Worm (Caenorhabditis elegans): ENCODE measurements around the gene acl-9.

acl-9 gene

DNA sequence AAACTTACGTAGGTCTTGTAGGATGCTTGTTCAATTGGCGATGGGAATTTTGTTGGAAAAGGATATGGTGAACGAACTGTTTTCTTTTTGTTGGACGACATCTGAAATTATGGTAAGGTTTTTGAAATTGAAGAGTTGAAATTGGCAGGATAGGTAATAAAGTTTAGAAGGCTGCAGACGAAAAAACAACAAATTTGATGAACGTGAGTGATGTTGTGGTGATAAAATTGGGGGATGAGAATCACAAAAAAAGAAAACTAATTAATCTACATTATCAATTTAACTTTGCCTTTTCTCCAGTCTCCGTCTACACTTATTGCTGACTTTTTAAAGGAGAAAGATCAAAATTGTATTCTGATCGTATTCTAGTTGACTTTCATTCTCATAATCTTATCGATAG, 40.8 kb downstream of the acl-9 start, which contains the start of gene cpt-6:
Gene cpt-6, minus strand, starts transcription at position 101 of the 400 bp plus-strand sequence.
- no peak for TF ChIP-seq unc-62 (GFP tag; optimal IDR thresholded peaks at IDR 0.05)

DNA sequence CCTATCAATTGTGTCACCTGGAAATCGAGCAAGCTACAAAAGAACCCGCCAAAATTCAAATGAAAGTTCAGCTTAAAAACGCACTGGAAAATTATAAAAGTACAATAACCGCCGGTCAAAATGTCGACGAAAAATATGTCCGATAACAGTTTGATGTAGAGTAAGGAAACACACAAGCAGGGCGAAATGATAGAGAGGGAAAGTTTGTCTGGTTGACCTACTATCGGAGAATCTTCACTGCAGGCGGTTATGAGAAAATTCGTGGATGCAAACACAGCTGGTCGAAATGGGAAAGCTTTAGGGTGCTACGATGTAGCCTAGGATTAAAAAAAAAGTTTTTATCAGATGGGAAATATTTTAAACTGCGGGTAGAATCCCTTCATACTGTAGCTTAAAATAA, 42.3 kb downstream of the acl-9 start:
- TF ChIP-seq unc-62 (GFP tag; optimal IDR thresholded peaks at IDR 0.05): no peak

DNA sequence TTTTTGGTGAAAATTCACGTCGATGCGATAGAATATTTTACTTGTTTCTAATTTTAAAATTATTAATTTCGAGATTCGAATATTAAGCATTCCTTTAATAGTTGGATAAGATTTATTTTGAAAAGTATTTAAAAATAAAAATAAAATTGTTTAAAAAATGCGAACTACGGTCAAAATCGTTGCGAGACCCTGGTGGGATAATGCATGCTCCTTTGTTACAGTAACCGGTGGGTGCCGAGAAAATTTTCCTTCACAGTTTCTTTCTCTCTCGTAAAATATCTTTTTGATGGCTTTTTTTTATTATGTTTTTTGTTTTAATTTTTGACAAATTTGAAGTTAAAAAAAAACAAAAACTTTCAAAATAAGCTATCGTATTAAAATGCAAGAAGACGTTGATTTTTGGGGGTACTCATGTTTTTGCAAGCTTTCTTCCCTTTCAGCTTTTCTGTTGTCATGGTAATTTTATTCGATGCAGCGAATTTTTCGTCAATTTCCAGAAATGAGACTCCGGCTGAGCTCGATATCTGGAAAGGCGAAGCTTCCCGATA, 43.7 kb downstream of the acl-9 start, which contains the start of gene dgtr-1:
Gene dgtr-1, plus strand, starts transcription at position 498 of the 548 bp plus-strand sequence.
- TF ChIP-seq unc-62 (GFP tag; optimal IDR thresholded peaks at IDR 0.05): no peak

DNA sequence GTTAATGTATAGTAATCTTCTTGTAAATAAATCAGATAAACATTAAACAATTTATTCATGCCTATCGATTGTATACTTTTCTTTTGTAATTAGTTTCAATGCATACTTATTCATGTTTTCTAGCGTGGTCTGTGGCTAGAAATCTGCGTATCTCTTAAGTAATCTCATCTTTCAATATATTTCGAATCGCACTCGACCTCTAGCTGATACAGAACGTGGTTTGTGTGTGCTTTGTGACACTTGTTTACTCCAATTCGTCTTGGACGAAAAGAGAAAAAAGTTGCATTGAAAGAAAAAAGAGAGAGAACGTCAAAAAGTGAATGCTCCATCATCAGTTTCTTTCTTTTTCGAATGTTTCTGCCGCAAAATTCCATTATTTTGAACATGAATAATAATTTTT, 45.4 kb downstream of the acl-9 start:
- TF ChIP-seq unc-62 (GFP tag; optimal IDR thresholded peaks at IDR 0.05): no peak

DNA sequence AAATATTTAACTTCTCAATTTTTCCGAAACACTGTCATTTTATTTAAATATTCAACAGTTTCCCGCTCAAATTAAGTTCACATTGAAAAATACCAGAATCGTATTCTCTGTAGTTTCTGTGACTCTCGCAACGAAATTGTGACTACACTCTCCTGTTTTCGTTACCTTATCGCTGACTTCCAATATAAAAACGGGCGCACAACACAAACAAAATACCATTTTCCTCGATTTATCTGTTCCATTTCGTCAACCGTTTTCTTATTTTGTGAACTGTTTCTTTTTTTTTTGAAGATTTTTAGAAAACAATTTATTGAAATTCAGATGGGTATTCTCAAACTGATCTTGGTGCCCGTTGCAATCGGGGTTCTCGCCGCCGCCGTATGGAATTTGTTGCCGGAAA, 45.9 kb downstream of the acl-9 start, which contains the start of gene W01A11.1:
Gene W01A11.1, plus strand, starts transcription at position 322 of the 400 bp plus-strand sequence.
- TF ChIP-seq unc-62 (GFP tag; optimal IDR thresholded peaks at IDR 0.05): no peak

DNA sequence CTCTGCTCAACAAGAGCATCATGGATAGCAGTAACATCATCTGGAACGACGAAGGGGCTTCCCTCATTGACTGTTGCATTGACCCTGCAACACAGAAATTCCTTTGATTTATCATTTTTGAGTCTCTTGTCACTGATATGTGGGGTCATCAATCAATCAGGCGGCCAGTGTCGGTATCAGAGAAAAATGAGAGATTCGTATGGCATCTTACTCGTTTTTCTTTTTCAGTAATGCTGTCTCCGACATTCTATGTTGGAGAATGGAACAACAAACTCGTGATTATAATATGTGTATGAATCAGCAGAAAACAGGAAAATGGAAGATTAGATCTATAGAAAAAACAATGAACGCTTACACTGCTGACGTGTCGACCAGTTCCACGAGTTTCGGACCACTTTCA, 50.1 kb downstream of the acl-9 start:
- no peak for TF ChIP-seq unc-62 (GFP tag; optimal IDR thresholded peaks at IDR 0.05)

DNA sequence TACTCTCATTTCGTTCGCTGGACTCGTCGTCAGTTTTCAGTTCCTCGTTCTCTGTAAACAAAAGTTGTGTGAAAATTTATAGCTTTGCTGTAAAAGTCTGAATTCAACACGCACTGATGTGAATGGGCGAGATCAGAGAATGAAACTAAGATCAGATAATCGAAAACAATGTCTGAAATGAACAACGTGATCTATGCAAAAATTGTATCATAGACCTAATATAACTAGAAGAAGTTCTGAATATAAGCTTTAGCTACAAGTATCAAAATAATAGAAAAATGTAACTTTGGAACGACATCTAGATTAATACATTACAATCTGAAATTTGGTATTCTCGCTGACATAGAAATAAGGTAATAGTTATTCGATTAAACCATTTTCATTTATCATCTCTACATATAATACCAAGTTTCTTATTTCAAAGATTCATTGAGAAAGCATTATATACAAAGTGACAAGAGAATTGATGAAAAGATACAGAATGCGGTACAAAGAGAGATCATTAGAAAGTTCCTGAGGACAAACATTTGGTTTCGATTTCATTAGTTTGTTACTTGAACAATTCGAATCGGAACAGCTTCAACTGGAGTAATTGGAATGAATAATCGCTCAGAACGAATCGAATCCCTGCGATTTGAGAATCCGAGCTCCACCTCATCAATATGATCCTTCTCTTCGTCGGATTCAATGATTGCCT, 51.3 kb downstream of the acl-9 start, which contains the start of gene moc-2:
Gene moc-2, minus strand, starts transcription at position 51 of the 697 bp plus-strand sequence.
- TF ChIP-seq unc-62 (GFP tag; optimal IDR thresholded peaks at IDR 0.05): no peak
